Fruit fly (Drosophila melanogaster) ovary, adult (tissue): ENCODE measurements around the gene Obp83a.

Experiments
- CG17801 ChIP-seq: fragments of 200-800 bp; optimal IDR thresholded peaks from 2 replicates; lab custom pipeline; 2019; ENCODE audit warnings: missing biosample characterization, mild to moderate bottlenecking, missing genetic modification characterization, moderate library complexity; ENCODE audit not compliant: partially characterized antibody

The Obp83a gene

dm6 chr3R:5937715-5938114, 37.3 kb downstream of the Obp83a start:
- TF ChIP-seq CG17801 (GFP tag; lab: Kevin White, UChicago): no peak

dm6 chr3R:5927841-5928240, 47.2 kb downstream of the Obp83a start:
- TF ChIP-seq CG17801 (GFP tag; lab: Kevin White, UChicago): no peak

- no peak for TF ChIP-seq CG17801 (GFP tag; lab: Kevin White, UChicago)
These were observed 50.4 kb downstream of the Obp83a start for dm6 chr3R:5924667-5925066.
